Fruit fly (Drosophila melanogaster): ENCODE results near the gene unc80.

unc80 gene

DNA sequence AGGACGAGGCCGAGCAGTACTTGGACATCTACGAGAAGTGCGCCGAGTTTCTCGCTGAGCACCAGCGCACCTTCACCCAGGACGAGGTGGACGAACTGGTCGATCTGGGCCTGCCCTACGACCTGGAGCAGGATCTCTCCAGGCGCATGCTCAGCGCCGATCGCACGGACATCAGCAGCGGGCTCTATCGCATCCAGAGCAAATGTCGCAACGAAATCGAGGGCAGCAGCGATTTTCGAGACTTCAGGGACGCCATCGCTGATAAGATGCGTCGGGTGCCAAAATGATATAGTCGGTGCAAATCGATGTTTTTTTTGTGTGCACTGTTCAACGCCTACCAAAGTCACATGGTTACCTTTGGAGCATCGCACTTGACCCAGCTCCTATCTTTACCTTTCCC, 17.4 kb downstream of the unc80 start:
- TF ChIP-seq CG5953 (GFP tag; IDR thresholded peaks at IDR 0.05) = 0 out of 2 replicates have a peak, but pooled peaks have one; percentile 27
- TF ChIP-seq Hr3 (GFP tag; optimal IDR thresholded peaks at IDR 0.05) = no peak
- no peak for TF ChIP-seq Trl (optimal IDR thresholded peaks at IDR 0.05)
- no peak for TF ChIP-seq Trl (GFP tag; optimal IDR thresholded peaks at IDR 0.05)
- no peak for TF ChIP-seq CG12236 (GFP tag; optimal IDR thresholded peaks at IDR 0.05)
- peak; percentile 52 for TF ChIP-seq CG8478 (optimal IDR thresholded peaks at IDR 0.05)

DNA sequence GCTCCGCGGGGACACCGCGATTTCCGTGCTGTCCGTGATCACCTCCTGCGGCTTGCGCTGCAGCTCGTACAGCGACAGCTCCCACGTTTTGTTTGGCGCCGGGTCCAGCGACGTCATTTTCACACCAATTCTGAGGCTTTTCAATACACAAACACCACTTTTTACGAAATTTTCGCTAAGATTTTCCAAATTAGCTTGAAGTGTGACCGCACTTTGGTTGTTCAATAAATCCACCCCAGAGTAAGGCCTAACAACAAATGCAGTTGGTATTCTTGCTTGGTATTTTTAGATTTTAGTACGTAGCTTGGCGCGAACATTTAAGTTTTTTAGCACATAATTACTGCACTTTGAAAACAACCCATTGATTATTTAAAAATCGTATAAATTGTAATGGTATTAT, 19.6 kb downstream of the unc80 start, which contains the start of gene Sce:
Sce (minus strand) TSS at position 231 of the 400 bp plus-strand sequence.
- TF ChIP-seq Vsx1 (GFP tag; optimal IDR thresholded peaks at IDR 0.05) = peak; percentile 99
- TF ChIP-seq Dp (GFP tag; optimal IDR thresholded peaks at IDR 0.05) = peak; percentile 92
- peak; percentile 37 for TF ChIP-seq CG1603 (tag; optimal IDR thresholded peaks at IDR 0.05)
- TF ChIP-seq row (GFP tag; IDR thresholded peaks at IDR 0.05) = no peak
- TF ChIP-seq CG31441 (GFP tag; IDR thresholded peaks at IDR 0.05) = no peak
- TF ChIP-seq eyg (GFP tag; optimal IDR thresholded peaks at IDR 0.05) = no peak
- no peak for TF ChIP-seq sisA (GFP tag; IDR thresholded peaks at IDR 0.05)
- TF ChIP-seq E2f1 (GFP tag; IDR thresholded peaks at IDR 0.05) = no peak
- TF ChIP-seq CG16779 (GFP tag; IDR thresholded peaks at IDR 0.05) = no peak
- TF ChIP-seq CG4617 (GFP tag; optimal IDR thresholded peaks at IDR 0.05; ENCODE audit: borderline replicate concordance) = peak; percentile 79
- TF ChIP-seq pzg (GFP tag; optimal IDR thresholded peaks at IDR 0.05) = peak; percentile 71
- TF ChIP-seq trem (tag; optimal IDR thresholded peaks at IDR 0.05) = peak; percentile 14
- peak; percentile 61 for TF ChIP-seq CG9797 (GFP tag; optimal IDR thresholded peaks at IDR 0.05)
- peak; percentile 38 for TF ChIP-seq YL-1 (GFP tag; optimal IDR thresholded peaks at IDR 0.05)
- TF ChIP-seq CG6813 (GFP tag; optimal IDR thresholded peaks at IDR 0.05) = no peak
- TF ChIP-seq MESR4 (GFP tag; optimal IDR thresholded peaks at IDR 0.05) = peak; percentile 91
- TF ChIP-seq MBD-R2 (GFP tag; IDR thresholded peaks at IDR 0.05) = peak; percentile 63
- no peak for TF ChIP-seq Ets97D (GFP tag; optimal IDR thresholded peaks at IDR 0.05)
- TF ChIP-seq B-H2 (GFP tag; optimal IDR thresholded peaks at IDR 0.05) = no peak
- peak; percentile 3 for TF ChIP-seq BEAF-32 (GFP tag; optimal IDR thresholded peaks at IDR 0.05)
- no peak for TF ChIP-seq yki (optimal IDR thresholded peaks at IDR 0.05)
- TF ChIP-seq Dll (GFP tag; IDR thresholded peaks at IDR 0.05; ENCODE audit: partially characterized antibody) = 0 out of 4 replicates have a peak, but pooled peaks have one; percentile 13
- peak; percentile 0 for TF ChIP-seq Sin3A (optimal IDR thresholded peaks at IDR 0.05)
- peak; percentile 94 for TF ChIP-seq E2f2 (GFP tag; IDR thresholded peaks at IDR 0.05)
- no peak for TF ChIP-seq CG13775 (GFP tag; optimal IDR thresholded peaks at IDR 0.05)
- TF ChIP-seq gfzf (GFP tag; optimal IDR thresholded peaks at IDR 0.05) = peak; percentile 85

DNA sequence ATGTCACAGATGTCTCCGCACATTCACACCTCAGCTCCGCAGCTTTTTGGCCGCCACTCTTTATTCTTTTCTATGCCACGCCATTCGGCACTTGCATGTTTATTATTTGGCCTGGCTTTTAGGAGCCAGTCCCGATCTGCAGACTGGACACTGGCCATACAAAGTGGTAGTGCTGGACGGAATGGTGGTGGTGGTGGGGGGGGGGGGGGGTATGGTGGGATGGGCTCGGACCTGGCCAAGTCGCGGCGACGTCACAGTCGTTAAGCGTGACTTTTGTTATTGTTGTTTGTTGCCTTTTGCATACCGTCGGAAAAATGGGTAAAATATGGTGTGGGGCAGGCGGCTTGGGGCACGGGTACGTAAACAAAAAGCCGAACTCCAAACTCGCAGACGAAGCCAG, 22.8 kb downstream of the unc80 start:
- TF ChIP-seq CG8290 (GFP tag; optimal IDR thresholded peaks at IDR 0.05) (no peak), CG8290 (tag; optimal IDR thresholded peaks at IDR 0.05) (no peak), crol (GFP tag; IDR thresholded peaks at IDR 0.05) (peak; percentile 59)

DNA sequence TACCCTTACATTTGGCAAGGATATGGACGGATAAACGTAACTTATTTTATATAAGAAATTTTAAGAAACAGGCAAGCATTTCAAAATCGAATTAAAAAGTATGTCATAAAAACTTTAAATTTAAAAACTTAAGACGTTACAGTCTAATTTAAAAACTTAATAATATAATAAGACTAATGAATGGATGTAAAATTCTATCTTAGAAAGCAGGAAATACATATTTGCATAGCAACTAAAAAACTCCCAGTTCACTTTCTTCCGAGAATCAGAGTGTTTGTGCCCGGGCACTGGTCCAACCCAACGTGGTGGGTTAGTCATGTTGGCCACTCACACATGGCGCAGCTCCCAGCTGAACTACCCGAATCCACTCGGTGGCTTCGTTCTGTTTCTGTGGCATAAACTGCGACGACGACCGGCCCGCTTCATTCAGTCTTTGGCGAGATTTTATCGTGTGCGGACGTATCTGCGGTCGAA, 23.3 kb downstream of the unc80 start, which contains the start of gene CG12880:
CG12880 (plus strand) TSS at position 424 of the 474 bp plus-strand sequence.
- TF ChIP-seq CG7556 (GFP tag; optimal IDR thresholded peaks at IDR 0.05) = peak; percentile 20
- peak; percentile 87 for TF ChIP-seq D19A (tag; optimal IDR thresholded peaks at IDR 0.05)
- no peak for TF ChIP-seq Spps (tag; optimal IDR thresholded peaks at IDR 0.05)
- TF ChIP-seq CG13287 (GFP tag; IDR thresholded peaks at IDR 0.05; ENCODE audit: partially characterized antibody) = no peak
- TF ChIP-seq CG4617 (GFP tag; optimal IDR thresholded peaks at IDR 0.05; ENCODE audit: borderline replicate concordance) = no peak
- TF ChIP-seq CG7963 (GFP tag; IDR thresholded peaks at IDR 0.05; ENCODE audit: partially characterized antibody) = no peak
- TF ChIP-seq HmgZ (tag; optimal IDR thresholded peaks at IDR 0.05) = no peak
- peak; percentile 64 for TF ChIP-seq Deaf1 (tag; optimal IDR thresholded peaks at IDR 0.05)
- TF ChIP-seq Ets65A (GFP tag) = peak; percentile 3
- no peak for TF ChIP-seq nau (GFP tag; optimal IDR thresholded peaks at IDR 0.05)

Data from whole organism, embryonic.